Worm (Caenorhabditis elegans) whole organism, young adult: ENCODE measurements around the gene air-1.

Experiments
- B0035.1 ChIP-seq: sonication (generic microtip); optimal IDR thresholded peaks from 2 replicates; lab custom pipeline; 2016; ENCODE audit warnings: missing genetic modification characterization, mild to moderate bottlenecking, missing compliant biosample characterization, missing genotype, missing genetic modification reagents
- B0336.3 ChIP-seq: fragments of 200-800 bp; sonication (Bioruptor generic); IDR thresholded peaks from 2 replicates; pipeline ENCODE4 v1.3.6; 2022; ENCODE audit warnings: missing genetic modification characterization, missing compliant biosample characterization
- C06A6.2 ChIP-seq: fragments of 200-800 bp; sonication (Bioruptor generic); conservative IDR thresholded peaks from 2 replicates; pipeline ENCODE4 v1.3.6; 2022; ENCODE audit warnings: missing genetic modification characterization, missing compliant biosample characterization
- D2030.7 ChIP-seq: fragments of 200-800 bp; sonication (Bioruptor generic); IDR thresholded peaks from 2 replicates; pipeline ENCODE4 v1.3.6; 2022; ENCODE audit warnings: missing genetic modification reagents, missing genetic modification characterization, missing compliant biosample characterization
- F37B4.10 ChIP-seq: fragments of 200-800 bp; sonication (Bioruptor generic); IDR thresholded peaks from 2 replicates; pipeline ENCODE4 v1.3.6; 2022; ENCODE audit warnings: missing genetic modification characterization, missing compliant biosample characterization
- F39B2.1 ChIP-seq: fragments of 200-800 bp; sonication (Bioruptor generic); IDR thresholded peaks from 2 replicates; pipeline ENCODE4 v1.3.6; 2022; ENCODE audit warnings: missing genetic modification reagents, missing genetic modification characterization, missing compliant biosample characterization
- F52B5.7 ChIP-seq: sonication (generic microtip); optimal IDR thresholded peaks from 2 replicates; lab custom pipeline; 2016; ENCODE audit warnings: mild to moderate bottlenecking, missing genetic modification characterization, missing compliant biosample characterization
- F57C9.4 ChIP-seq: sonication (generic microtip); optimal IDR thresholded peaks from 2 replicates; lab custom pipeline; 2017; ENCODE audit warnings: mild to moderate bottlenecking, missing genetic modification characterization, missing compliant biosample characterization
- K11D2.4 ChIP-seq: fragments of 200-800 bp; sonication (Bioruptor generic); IDR thresholded peaks from 2 replicates; pipeline ENCODE4 v1.3.6; 2022; ENCODE audit warnings: missing genetic modification reagents, missing genetic modification characterization, missing compliant biosample characterization
- Y53F4B.3 ChIP-seq: fragments of 200-800 bp; sonication (Bioruptor generic); IDR thresholded peaks from 2 replicates; pipeline ENCODE4 v1.3.6; 2022; ENCODE audit warnings: missing genetic modification reagents, missing genetic modification characterization, missing compliant biosample characterization
- Y56A3A.18 ChIP-seq: fragments of 200-800 bp; sonication (Bioruptor generic); IDR thresholded peaks from 2 replicates; pipeline ENCODE4 v1.3.6; 2022; ENCODE audit warnings: missing genetic modification reagents, missing genetic modification characterization, missing compliant biosample characterization
- Y79H2A.3 ChIP-seq: fragments of 200-800 bp; sonication (Bioruptor generic); conservative IDR thresholded peaks from 2 replicates; pipeline ENCODE4 v1.3.6; 2022; ENCODE audit warnings: missing genetic modification reagents, missing genetic modification characterization, missing compliant biosample characterization
- aptf-3 ChIP-seq: fragments of 200-800 bp; sonication (Bioruptor generic); IDR thresholded peaks from 2 replicates; pipeline ENCODE4 v1.3.6; 2022; ENCODE audit warnings: missing genetic modification characterization, missing compliant biosample characterization
- attf-6 ChIP-seq: fragments of 200-800 bp; sonication (Bioruptor generic); IDR thresholded peaks from 2 replicates; pipeline ENCODE4 v1.3.6; 2022; ENCODE audit warnings: missing genetic modification reagents, missing genetic modification characterization, missing compliant biosample characterization
- bed-1 ChIP-seq: fragments of 200-800 bp; sonication (Bioruptor generic); IDR thresholded peaks from 2 replicates; pipeline ENCODE4 v1.3.6; 2022; ENCODE audit warnings: missing genetic modification reagents, missing genetic modification characterization, missing compliant biosample characterization
- bed-2 ChIP-seq: fragments of 200-800 bp; sonication (Bioruptor generic); IDR thresholded peaks from 2 replicates; pipeline ENCODE4 v1.3.6; 2022; ENCODE audit warnings: missing genetic modification reagents, missing genetic modification characterization, missing compliant biosample characterization
- ccch-3 ChIP-seq: fragments of 200-800 bp; sonication (Bioruptor generic); optimal IDR thresholded peaks from 2 replicates; lab custom pipeline; 2018; ENCODE audit warnings: mild to moderate bottlenecking, missing genetic modification characterization, missing compliant biosample characterization
- ceh-27 ChIP-seq: fragments of 200-800 bp; sonication (Bioruptor generic); optimal IDR thresholded peaks from 2 replicates; lab custom pipeline; 2018; ENCODE audit warnings: mild to moderate bottlenecking, missing genetic modification characterization, moderate library complexity, missing compliant biosample characterization
- ceh-58 ChIP-seq: fragments of 200-800 bp; sonication (Bioruptor generic); IDR thresholded peaks from 2 replicates; pipeline ENCODE4 v1.3.6; 2022; ENCODE audit warnings: missing genetic modification characterization, missing compliant biosample characterization
- ceh-79 ChIP-seq: sonication (generic microtip); optimal IDR thresholded peaks from 2 replicates; lab custom pipeline; 2017; ENCODE audit warnings: mild to moderate bottlenecking, missing genetic modification characterization, missing compliant biosample characterization
- dox-1 ChIP-seq: fragments of 200-800 bp; sonication (Bioruptor generic); IDR thresholded peaks from 2 replicates; pipeline ENCODE4 v1.3.6; 2022; ENCODE audit warnings: missing genetic modification reagents, missing genetic modification characterization, missing compliant biosample characterization
- ekl-4 ChIP-seq: fragments of 200-800 bp; sonication (Bioruptor generic); IDR thresholded peaks from 2 replicates; pipeline ENCODE4 v1.3.6; 2022; ENCODE audit warnings: missing genetic modification reagents, missing genetic modification characterization, missing compliant biosample characterization
- fkh-3 ChIP-seq: sonication (generic microtip); optimal IDR thresholded peaks from 2 replicates; lab custom pipeline; 2016; ENCODE audit warnings: mild to moderate bottlenecking, missing genetic modification characterization, missing compliant biosample characterization
- hmg-20 ChIP-seq: fragments of 200-800 bp; sonication (Bioruptor generic); IDR thresholded peaks from 2 replicates; pipeline ENCODE4 v1.3.6; 2022; ENCODE audit warnings: missing genetic modification reagents, missing genetic modification characterization, missing compliant biosample characterization
- lin-54 ChIP-seq: fragments of 200-800 bp; sonication (Bioruptor generic); optimal IDR thresholded peaks from 2 replicates; lab custom pipeline; 2018; ENCODE audit warnings: mild to moderate bottlenecking, missing genetic modification characterization, missing compliant biosample characterization
- mes-4 ChIP-seq: sonication (generic microtip); optimal IDR thresholded peaks from 2 replicates; lab custom pipeline; 2016; ENCODE audit warnings: missing genotype, missing genetic modification characterization, missing compliant biosample characterization
- nhr-179 ChIP-seq: sonication (generic microtip); optimal IDR thresholded peaks from 2 replicates; lab custom pipeline; 2016; ENCODE audit warnings: mild to moderate bottlenecking, missing genetic modification characterization, missing compliant biosample characterization
- nhr-27 ChIP-seq: fragments of 200-800 bp; sonication (Bioruptor generic); optimal IDR thresholded peaks from 2 replicates; lab custom pipeline; 2018; ENCODE audit warnings: mild to moderate bottlenecking, missing genetic modification characterization, moderate library complexity, missing compliant biosample characterization
- nhr-80 ChIP-seq: sonication (generic microtip); optimal IDR thresholded peaks from 2 replicates; lab custom pipeline; 2016; ENCODE audit warnings: missing genetic modification characterization, missing compliant biosample characterization
- rpc-1 ChIP-seq, 2 experiments: fragments of 150-350 bp in 1 of 2; sonication (generic microtip) in 1 of 2; optimal IDR thresholded peaks; 2 replicates each; lab custom pipeline; 2014 to 2018; ENCODE audit warnings: missing biosample characterization in 1 of 2, missing genetic modification characterization in 1 of 2, missing genetic modification reagents in 1 of 2, missing genotype in 1 of 2
- snpc-4 ChIP-seq, 5 experiments: fragments of 150-350 bp in 1 of 5; sonication (generic microtip) in 4 of 5; optimal IDR thresholded peaks; 2 replicates each; lab custom pipeline; 2014 to 2018; ENCODE audit warnings: missing genetic modification characterization in 5 of 5, missing biosample characterization in 3 of 5, antibody characterized with exemption in 2 of 5, mild to moderate bottlenecking in 2 of 5, missing compliant biosample characterization in 2 of 5, missing genotype in 2 of 5, moderate library complexity in 2 of 5, missing genetic modification reagents in 1 of 5
- somi-1 ChIP-seq: fragments of 200-800 bp; sonication (Bioruptor generic); optimal IDR thresholded peaks from 2 replicates; lab custom pipeline; 2018; ENCODE audit warnings: mild to moderate bottlenecking, missing genetic modification characterization, missing compliant biosample characterization
- tbx-9 ChIP-seq: sonication (generic microtip); optimal IDR thresholded peaks from 2 replicates; lab custom pipeline; 2016; ENCODE audit warnings: borderline replicate concordance, missing genetic modification characterization, inconsistent platforms, missing compliant biosample characterization
- tlf-1 ChIP-seq: fragments of 200-800 bp; sonication (Bioruptor generic); optimal IDR thresholded peaks from 2 replicates; lab custom pipeline; 2018; ENCODE audit warnings: mild to moderate bottlenecking, missing genetic modification characterization, missing compliant biosample characterization
- unc-130 ChIP-seq: sonication (generic microtip); optimal IDR thresholded peaks from 2 replicates; lab custom pipeline; 2016; ENCODE audit warnings: missing genetic modification reagents, missing genetic modification characterization, missing compliant biosample characterization
- zim-3 ChIP-seq: sonication (generic microtip); optimal IDR thresholded peaks from 2 replicates; lab custom pipeline; 2017; ENCODE audit warnings: mild to moderate bottlenecking, missing genetic modification characterization, moderate library complexity, missing compliant biosample characterization
- ztf-28 ChIP-seq: fragments of 200-800 bp; sonication (Bioruptor generic); IDR thresholded peaks from 2 replicates; pipeline ENCODE4 v1.3.6; 2022; ENCODE audit warnings: missing genetic modification reagents, missing genetic modification characterization, missing compliant biosample characterization

The air-1 gene

ce11 chrV:8190016-8190415 is 31.3 kb upstream of the air-1 start, which contains the start of gene F20D6.12:
F20D6.12 (minus strand) TSS chrV:8190116.
- TF ChIP-seq lin-54 (GFP tag; lab: Kevin White, UChicago) (no peak), nhr-80 (tag; lab: Kevin White, UChicago) (no peak), aptf-3 (no peak), nhr-179 (tag; lab: Kevin White, UChicago) (no peak), somi-1 (GFP tag; lab: Kevin White, UChicago) (no peak), D2030.7 (GFP tag; lab: Robert Waterston, UW) (no peak), attf-6 (GFP tag; lab: Robert Waterston, UW) (no peak), rpc-1 (optimal IDR thresholded peaks at IDR 0.05; lab: Kevin White, UChicago) (no peak), rpc-1 (tag; optimal IDR thresholded peaks at IDR 0.05; lab: Kevin White, UChicago) (no peak), bed-2 (no peak), F39B2.1 (GFP tag; lab: Robert Waterston, UW) (no peak), bed-1 (GFP tag; lab: Robert Waterston, UW) (no peak), B0336.3 (GFP tag; lab: Robert Waterston, UW) (no peak), F52B5.7 (tag; lab: Kevin White, UChicago) (no peak), mes-4 (tag; lab: Kevin White, UChicago) (no peak), ceh-58 (GFP tag; lab: Robert Waterston, UW) (no peak), ekl-4 (GFP tag; lab: Robert Waterston, UW) (no peak), ccch-3 (GFP tag; lab: Kevin White, UChicago) (no peak), nhr-27 (tag; lab: Kevin White, UChicago) (no peak)

ce11 chrV:8190430-8190829 is 30.9 kb upstream of the air-1 start, which contains the start of gene F20D6.1:
F20D6.1 (plus strand) TSS chrV:8190730.
- no peak for TF ChIP-seq F57C9.4 (tag; lab: Kevin White, UChicago)
- no peak for TF ChIP-seq F37B4.10 (GFP tag; lab: Robert Waterston, UW)
- no peak for TF ChIP-seq Y56A3A.18
- no peak for TF ChIP-seq tbx-9 (tag; lab: Kevin White, UChicago)
- TF ChIP-seq Y79H2A.3 (GFP tag; lab: Robert Waterston, UW), result no peak
- no peak for TF ChIP-seq hmg-20 (GFP tag; lab: Robert Waterston, UW)
- TF ChIP-seq K11D2.4 (GFP tag; lab: Robert Waterston, UW), result no peak
- no peak for TF ChIP-seq C06A6.2
- no peak for TF ChIP-seq unc-130 (GFP tag; lab: Kevin White, UChicago)
- no peak for TF ChIP-seq Y53F4B.3 (GFP tag; lab: Robert Waterston, UW)
- no peak for TF ChIP-seq tlf-1 (GFP tag; lab: Kevin White, UChicago)
- no peak for TF ChIP-seq ceh-27 (GFP tag; lab: Kevin White, UChicago)
- no peak for TF ChIP-seq dox-1 (GFP tag; lab: Robert Waterston, UW)
- no peak for TF ChIP-seq snpc-4 (GFP tag; optimal IDR thresholded peaks at IDR 0.05; lab: Kevin White, UChicago)
- no peak for TF ChIP-seq snpc-4 (tag; optimal IDR thresholded peaks at IDR 0.05; lab: Kevin White, UChicago)
- TF ChIP-seq ekl-4 (GFP tag; lab: Robert Waterston, UW), result no peak
- no peak for TF ChIP-seq nhr-179 (tag; lab: Kevin White, UChicago)
- no peak for TF ChIP-seq fkh-3 (tag; lab: Kevin White, UChicago)
- no peak for TF ChIP-seq zim-3
- no peak for TF ChIP-seq ceh-79 (tag; lab: Kevin White, UChicago)

ce11 chrV:8195889-8196418 is 25.3 kb upstream of the air-1 start, which contains the start of gene F20D6.10:
F20D6.10 (minus strand) TSS chrV:8195939.
- no peak for TF ChIP-seq ztf-28 (GFP tag; lab: Robert Waterston, UW)
- TF ChIP-seq ccch-3 (GFP tag; lab: Kevin White, UChicago), result no peak
- TF ChIP-seq B0035.1 (tag; lab: Kevin White, UChicago), result no peak
- no peak for TF ChIP-seq lin-54 (GFP tag; lab: Kevin White, UChicago)
